Worm (Caenorhabditis elegans) whole organism, L3 larva: ENCODE results near the gene upb-1.
A peak's percentile ranks its signal among the peaks of the same experiment; 100 is the strongest.

Experiments
- aly-2 ChIP-seq: fragments of 150-350 bp; optimal IDR thresholded peaks from 2 replicates; lab custom pipeline; 2014; ENCODE audit warnings: missing biosample characterization, missing genetic modification characterization
- ceh-16 ChIP-seq: sonication (generic microtip); optimal IDR thresholded peaks from 2 replicates; lab custom pipeline; 2017; ENCODE audit warnings: missing biosample characterization, missing genetic modification characterization
- ceh-9 ChIP-seq: sonication (generic microtip); optimal IDR thresholded peaks from 2 replicates; lab custom pipeline; 2018; ENCODE audit warnings: missing biosample characterization, missing genetic modification characterization
- elt-2 ChIP-seq: sonication (generic microtip); optimal IDR thresholded peaks from 2 replicates; lab custom pipeline; 2016; ENCODE audit warnings: missing genetic modification reagents, mild to moderate bottlenecking, missing genetic modification characterization, missing compliant biosample characterization
- fos-1 ChIP-seq: fragments of 150-350 bp; optimal IDR thresholded peaks from 2 replicates; lab custom pipeline; 2014; ENCODE audit warnings: missing biosample characterization, missing genetic modification characterization
- lin-15B ChIP-seq: fragments of 150-350 bp; optimal IDR thresholded peaks from 2 replicates; lab custom pipeline; 2014; ENCODE audit warnings: missing biosample characterization, missing genetic modification characterization
- mml-1 ChIP-seq: fragments of 150-350 bp; sonication (generic microtip); optimal IDR thresholded peaks from 3 replicates; lab custom pipeline; 2014; ENCODE audit warnings: missing biosample characterization, missing genetic modification characterization
- nhr-28 ChIP-seq: fragments of 150-350 bp; optimal IDR thresholded peaks from 2 replicates; lab custom pipeline; 2014; ENCODE audit warnings: missing biosample characterization, missing genetic modification characterization
- pha-4 ChIP-seq: fragments of 150-350 bp; optimal IDR thresholded peaks from 2 replicates; lab custom pipeline; 2014; ENCODE audit warnings: missing biosample characterization, missing genetic modification reagents, missing genetic modification characterization
- snpc-4 ChIP-seq: fragments of 150-350 bp; optimal IDR thresholded peaks from 2 replicates; lab custom pipeline; 2014; ENCODE audit warnings: missing biosample characterization, missing genetic modification characterization
- unc-62 ChIP-seq: fragments of 150-350 bp; sonication (generic microtip); optimal IDR thresholded peaks from 4 replicates; lab custom pipeline; 2014; ENCODE audit warnings: missing biosample characterization, missing genetic modification reagents, missing genetic modification characterization
- ztf-11 ChIP-seq: fragments of 150-350 bp; optimal IDR thresholded peaks from 2 replicates; lab custom pipeline; 2014; ENCODE audit warnings: missing biosample characterization, missing genetic modification characterization
- ztf-4 ChIP-seq: fragments of 150-350 bp; optimal IDR thresholded peaks from 2 replicates; lab custom pipeline; 2014; ENCODE audit warnings: missing biosample characterization, missing genetic modification characterization

- TF ChIP-seq snpc-4 (tag; lab: Kevin White, UChicago) (no peak), unc-62 (GFP tag; lab: Kevin White, UChicago) (no peak), ztf-11 (tag; lab: Kevin White, UChicago) (no peak), pha-4 (tag; lab: Kevin White, UChicago) (no peak), elt-2 (tag; lab: Kevin White, UChicago) (peak; percentile 78), fos-1 (tag; lab: Kevin White, UChicago) (no peak), ceh-9 (tag; lab: Kevin White, UChicago) (no peak), ceh-16 (tag; lab: Kevin White, UChicago) (no peak), ztf-4 (no peak), nhr-28 (tag; lab: Kevin White, UChicago) (no peak), lin-15B (no peak), mml-1 (tag; lab: Kevin White, UChicago) (no peak), aly-2 (tag; lab: Kevin White, UChicago) (no peak)
Measured at ce11 chrII:6290047-6290582, at the start of gene upb-1.
